Fruit fly (Drosophila melanogaster) whole organism, embryonic: ENCODE measurements around the gene CG5056.

Experiments
- Asciz ChIP-seq: fragments of 200-800 bp; sonication (Bioruptor generic); optimal IDR thresholded peaks from 2 replicates; lab custom pipeline; 2017; ENCODE audit warnings: missing biosample characterization, mild to moderate bottlenecking, missing genetic modification characterization, missing genetic modification reagents
- CG10321 ChIP-seq: fragments of 200-800 bp; sonication (Bioruptor generic); IDR thresholded peaks from 2 replicates; pipeline ENCODE4 v1.3.6; 2022; ENCODE audit warnings: missing biosample characterization, missing genetic modification characterization
- CG11696 ChIP-seq: fragments of 200-800 bp; sonication (Bioruptor generic); IDR thresholded peaks from 2 replicates; pipeline ENCODE4 v1.3.6; 2022; ENCODE audit warnings: missing biosample characterization, missing genetic modification characterization
- CG11723 ChIP-seq: fragments of 200-800 bp; sonication (Bioruptor generic); optimal IDR thresholded peaks from 2 replicates; lab custom pipeline; 2017; ENCODE audit warnings: missing biosample characterization, mild to moderate bottlenecking, missing genetic modification characterization
- CG14014 ChIP-seq: fragments of 200-800 bp; sonication (Bioruptor generic); IDR thresholded peaks from 2 replicates; pipeline ENCODE4 v1.3.6; 2022; ENCODE audit warnings: missing biosample characterization, missing genetic modification characterization
- CG15514 ChIP-seq: fragments of 200-800 bp; sonication (Bioruptor generic); optimal IDR thresholded peaks from 3 replicates; lab custom pipeline; 2017; ENCODE audit warnings: missing biosample characterization, missing genetic modification characterization, mild to moderate bottlenecking, moderate library complexity, missing genetic modification reagents
- CG15696 ChIP-seq: fragments of 200-800 bp; sonication (Bioruptor generic); optimal IDR thresholded peaks from 2 replicates; lab custom pipeline; 2019; ENCODE audit warnings: missing biosample characterization, mild to moderate bottlenecking, missing genetic modification characterization, moderate library complexity
- CG1603 ChIP-seq: fragments of 200-800 bp; sonication (Bioruptor generic); optimal IDR thresholded peaks from 2 replicates; lab custom pipeline; 2019; ENCODE audit warnings: missing biosample characterization, mild to moderate bottlenecking, missing genetic modification characterization, moderate library complexity
- CG16779 ChIP-seq: fragments of 200-800 bp; sonication (Bioruptor generic); IDR thresholded peaks from 2 replicates; pipeline ENCODE4 v1.3.6; 2022; ENCODE audit warnings: missing biosample characterization, missing genetic modification characterization
- CG17568 ChIP-seq: fragments of 200-800 bp; sonication (Bioruptor generic); optimal IDR thresholded peaks from 2 replicates; lab custom pipeline; 2018; ENCODE audit warnings: missing biosample characterization, mild to moderate bottlenecking, missing genetic modification characterization, moderate library complexity
- CG18599 ChIP-seq: fragments of 200-800 bp; sonication (Bioruptor generic); optimal IDR thresholded peaks from 3 replicates; lab custom pipeline; 2017; ENCODE audit warnings: missing biosample characterization, missing genetic modification characterization, mild to moderate bottlenecking, moderate library complexity, missing genetic modification reagents
- CG2199 ChIP-seq: fragments of 200-800 bp; sonication (Bioruptor generic); IDR thresholded peaks from 3 replicates; pipeline ENCODE4 v1.3.6; 2022; ENCODE audit warnings: missing biosample characterization, missing genetic modification characterization
- CG31224 ChIP-seq: fragments of 200-800 bp; sonication (Bioruptor generic); IDR thresholded peaks from 2 replicates; pipeline ENCODE4 v1.3.6; 2022; ENCODE audit warnings: missing biosample characterization, missing genetic modification characterization
- CG34224 ChIP-seq: fragments of 200-800 bp; sonication (Bioruptor generic); IDR thresholded peaks from 3 replicates; pipeline ENCODE4 v1.3.6; 2022; ENCODE audit warnings: missing biosample characterization, missing genetic modification characterization; ENCODE audit not compliant: partially characterized antibody
- CG3995 ChIP-seq: fragments of 200-800 bp; sonication (Bioruptor generic); optimal IDR thresholded peaks from 3 replicates; lab custom pipeline; 2016; ENCODE audit warnings: missing biosample characterization, missing genetic modification characterization
- CG5180 ChIP-seq: fragments of 200-800 bp; sonication (Bioruptor generic); optimal IDR thresholded peaks from 3 replicates; lab custom pipeline; 2017; ENCODE audit warnings: missing biosample characterization, missing genetic modification characterization, mild to moderate bottlenecking, moderate library complexity, missing genetic modification reagents
- CG6254 ChIP-seq: fragments of 200-800 bp; sonication (Bioruptor generic); optimal IDR thresholded peaks from 3 replicates; lab custom pipeline; 2017; ENCODE audit warnings: mild to moderate bottlenecking, missing biosample characterization, missing genetic modification reagents, missing genetic modification characterization
- CG7928 ChIP-seq: fragments of 200-800 bp; sonication (Bioruptor generic); optimal IDR thresholded peaks from 2 replicates; lab custom pipeline; 2017; ENCODE audit warnings: missing biosample characterization, mild to moderate bottlenecking, missing genetic modification characterization
- CG8089 ChIP-seq: fragments of 200-800 bp; sonication (Bioruptor generic); optimal IDR thresholded peaks from 3 replicates; lab custom pipeline; 2016; ENCODE audit warnings: missing biosample characterization, missing genetic modification characterization
- CG9609 ChIP-seq: fragments of 200-800 bp; sonication (Bioruptor generic); optimal IDR thresholded peaks from 3 replicates; lab custom pipeline; 2016; ENCODE audit warnings: missing biosample characterization, missing genetic modification characterization
- CG9797 ChIP-seq: fragments of 200-800 bp; sonication (Bioruptor generic); optimal IDR thresholded peaks from 3 replicates; lab custom pipeline; 2018; ENCODE audit warnings: missing biosample characterization, mild to moderate bottlenecking, missing genetic modification characterization
- Dek ChIP-seq: fragments of 200-800 bp; sonication (Bioruptor generic); optimal IDR thresholded peaks from 3 replicates; lab custom pipeline; 2019; ENCODE audit warnings: missing biosample characterization, mild to moderate bottlenecking, missing genetic modification characterization, moderate library complexity
- Doc3 ChIP-seq: fragments of 200-800 bp; sonication (Bioruptor generic); IDR thresholded peaks from 3 replicates; pipeline ENCODE4 v1.3.6; 2022; ENCODE audit warnings: missing biosample characterization, missing genetic modification characterization; ENCODE audit not compliant: partially characterized antibody
- Dref ChIP-seq: fragments of 200-800 bp; sonication (Bioruptor generic); IDR thresholded peaks from 2 replicates; pipeline ENCODE4 v1.3.6; 2022; ENCODE audit warnings: missing biosample characterization, missing genetic modification characterization
- HLH4C ChIP-seq: fragments of 200-800 bp; sonication (Bioruptor generic); IDR thresholded peaks from 3 replicates; pipeline ENCODE4 v1.3.6; 2022; ENCODE audit warnings: missing biosample characterization, missing genetic modification characterization; ENCODE audit not compliant: partially characterized antibody
- Hr3 ChIP-seq: fragments of 200-800 bp; sonication (Bioruptor generic); optimal IDR thresholded peaks from 3 replicates; lab custom pipeline; 2016; ENCODE audit warnings: missing biosample characterization, missing genetic modification characterization
- Hr78 ChIP-seq, 2 experiments: fragments of 200-800 bp in 1 of 2; fragments of >200 bp in 1 of 2; sonication (Bioruptor generic) in 1 of 2; optimal IDR thresholded peaks; 2 replicates each; lab custom pipeline; 2017 to 2019; ENCODE audit warnings: missing biosample characterization in 2 of 2, missing genetic modification characterization in 2 of 2, mild to moderate bottlenecking in 1 of 2, moderate library complexity in 1 of 2
- Mad ChIP-seq: fragments of 200-800 bp; sonication (Bioruptor generic); optimal IDR thresholded peaks from 2 replicates; lab custom pipeline; 2016; ENCODE audit warnings: missing biosample characterization, missing genetic modification characterization
- NC2α ChIP-seq: fragments of 200-800 bp; sonication (Bioruptor generic); optimal IDR thresholded peaks from 2 replicates; lab custom pipeline; 2016; ENCODE audit warnings: missing biosample characterization, missing genetic modification characterization
- NC2β ChIP-seq: fragments of 200-800 bp; sonication (Bioruptor generic); optimal IDR thresholded peaks from 2 replicates; lab custom pipeline; 2016; ENCODE audit warnings: missing biosample characterization, missing genetic modification characterization
- NFAT ChIP-seq: fragments of 200-800 bp; sonication (Bioruptor generic); IDR thresholded peaks from 2 replicates; pipeline ENCODE4 v1.3.6; 2022; ENCODE audit warnings: missing biosample characterization, missing genetic modification characterization
- Opbp ChIP-seq: fragments of 200-800 bp; sonication (Bioruptor generic); IDR thresholded peaks from 3 replicates; pipeline ENCODE4 v1.3.6; 2022; ENCODE audit warnings: missing biosample characterization, missing genetic modification characterization; ENCODE audit not compliant: partially characterized antibody
- Scr ChIP-seq: fragments of 200-800 bp; sonication (Bioruptor generic); IDR thresholded peaks from 2 replicates; pipeline ENCODE4 v1.3.6; 2022; ENCODE audit warnings: missing biosample characterization, missing genetic modification characterization; ENCODE audit not compliant: partially characterized antibody
- Ssrp ChIP-seq: fragments of 200-800 bp; sonication (Bioruptor generic); optimal IDR thresholded peaks from 2 replicates; lab custom pipeline; 2018; ENCODE audit warnings: missing biosample characterization, mild to moderate bottlenecking, missing genetic modification characterization, moderate library complexity
- Tbp ChIP-seq: fragments of >200 bp; optimal IDR thresholded peaks from 2 replicates; lab custom pipeline; 2018; ENCODE audit warnings: missing biosample characterization, missing genetic modification characterization
- ato ChIP-seq: fragments of 200-800 bp; sonication (Bioruptor generic); IDR thresholded peaks from 2 replicates; pipeline ENCODE4 v1.3.6; 2022; ENCODE audit warnings: missing biosample characterization, missing genetic modification characterization; ENCODE audit not compliant: partially characterized antibody
- bbx ChIP-seq: fragments of 200-800 bp; sonication (Bioruptor generic); IDR thresholded peaks from 2 replicates; pipeline ENCODE4 v1.3.6; 2022; ENCODE audit warnings: missing biosample characterization, missing genetic modification characterization; ENCODE audit not compliant: partially characterized antibody
- corto ChIP-seq: fragments of 200-800 bp; sonication (Bioruptor generic); optimal IDR thresholded peaks from 2 replicates; lab custom pipeline; 2016; ENCODE audit warnings: missing biosample characterization, mild to moderate bottlenecking, missing genetic modification characterization, moderate library complexity
- crp ChIP-seq, 2 experiments: fragments of 200-800 bp; sonication (Bioruptor generic); optimal IDR thresholded peaks; 2 replicates in 1 of 2; 3 replicates in 1 of 2; lab custom pipeline; 2017; ENCODE audit warnings: missing biosample characterization in 2 of 2, missing genetic modification characterization in 2 of 2, mild to moderate bottlenecking in 1 of 2, moderate library complexity in 1 of 2
- fu2 ChIP-seq: fragments of 200-800 bp; sonication (Bioruptor generic); optimal IDR thresholded peaks from 2 replicates; lab custom pipeline; 2016; ENCODE audit warnings: missing biosample characterization, missing genetic modification characterization
- grau ChIP-seq: fragments of 200-800 bp; optimal IDR thresholded peaks from 3 replicates; lab custom pipeline; 2019; ENCODE audit warnings: missing biosample characterization, mild to moderate bottlenecking, missing genetic modification characterization, moderate library complexity
- ind ChIP-seq: fragments of 200-800 bp; sonication (Bioruptor generic); optimal IDR thresholded peaks from 3 replicates; lab custom pipeline; 2016; ENCODE audit warnings: missing biosample characterization, missing genetic modification characterization
- jumu ChIP-seq: fragments of 200-800 bp; sonication (Bioruptor generic); optimal IDR thresholded peaks from 3 replicates; lab custom pipeline; 2016; ENCODE audit warnings: missing biosample characterization, missing genetic modification characterization
- knrl ChIP-seq: fragments of 200-800 bp; sonication (Bioruptor generic); IDR thresholded peaks from 3 replicates; pipeline ENCODE4 v1.3.6; 2022; ENCODE audit warnings: missing biosample characterization, missing genetic modification characterization; ENCODE audit not compliant: partially characterized antibody
- nmo ChIP-seq: fragments of 200-800 bp; sonication (Bioruptor generic); optimal IDR thresholded peaks from 2 replicates; lab custom pipeline; 2018; ENCODE audit warnings: missing biosample characterization, mild to moderate bottlenecking, missing genetic modification characterization, moderate library complexity
- phol ChIP-seq: fragments of 200-800 bp; sonication (Bioruptor generic); optimal IDR thresholded peaks from 3 replicates; lab custom pipeline; 2018; ENCODE audit warnings: missing biosample characterization, mild to moderate bottlenecking, missing genetic modification characterization, moderate library complexity
- ranshi ChIP-seq: fragments of 200-800 bp; sonication (Bioruptor generic); IDR thresholded peaks from 2 replicates; pipeline ENCODE4 v1.3.6; 2022; ENCODE audit warnings: missing biosample characterization, missing genetic modification characterization
- sug ChIP-seq: fragments of 200-800 bp; optimal IDR thresholded peaks from 2 replicates; lab custom pipeline; 2019; ENCODE audit warnings: missing biosample characterization, mild to moderate bottlenecking, missing genetic modification characterization, moderate library complexity
- wek ChIP-seq: fragments of 200-800 bp; sonication (Bioruptor generic); optimal IDR thresholded peaks from 3 replicates; lab custom pipeline; 2018; ENCODE audit warnings: missing biosample characterization, mild to moderate bottlenecking, missing genetic modification characterization, moderate library complexity

The CG5056 gene

dm6 chr2L:10342471-10342870, 24.0 kb upstream of the CG5056 start, which contains the start of gene Sps2 (continued):
- TF ChIP-seq ato (GFP tag; lab: Robert Waterston, UW), result peak; percentile 51; the same call in 1 of the 2 replicates
- no peak for TF ChIP-seq Hr3 (GFP tag; lab: Kevin White, UChicago)
- no peak for TF ChIP-seq ind
- TF ChIP-seq NC2α (GFP tag; lab: Kevin White, UChicago), result no peak
- TF ChIP-seq Asciz (GFP tag; lab: Kevin White, UChicago), result no peak
- peak; percentile 78 for TF ChIP-seq Doc3 (GFP tag; lab: Robert Waterston, UW)
- no peak for TF ChIP-seq CG11723 (GFP tag; lab: Kevin White, UChicago)
- peak; percentile 35 for TF ChIP-seq sug (tag; lab: Kevin White, UChicago)
- no peak for TF ChIP-seq jumu (GFP tag; lab: Kevin White, UChicago)
- peak; percentile 82 for TF ChIP-seq Scr (GFP tag; lab: Robert Waterston, UW)
- TF ChIP-seq CG34224 (GFP tag; lab: Robert Waterston, UW), result peak; percentile 80
- no peak for TF ChIP-seq CG8089 (GFP tag; lab: Kevin White, UChicago)
- TF ChIP-seq CG15514 (GFP tag; lab: Kevin White, UChicago), result peak; percentile 51
- TF ChIP-seq nmo (GFP tag; lab: Kevin White, UChicago), result peak; percentile 29
- peak; percentile 42 for TF ChIP-seq phol (tag; lab: Kevin White, UChicago)
- TF ChIP-seq Ssrp, result no peak
- TF ChIP-seq CG31224 (GFP tag; lab: Robert Waterston, UW), result no peak
- no peak; the same call in 1 of the 2 replicates for TF ChIP-seq NFAT (GFP tag; lab: Robert Waterston, UW)
- TF ChIP-seq Mad, result no peak
- TF ChIP-seq CG10321 (GFP tag; lab: Robert Waterston, UW), result no peak
- TF ChIP-seq Dek, result peak; percentile 17
- TF ChIP-seq Opbp (GFP tag; lab: Robert Waterston, UW), result peak; percentile 83
- TF ChIP-seq Tbp (GFP tag; lab: Kevin White, UChicago), result no peak
- no peak for TF ChIP-seq CG6254 (GFP tag; lab: Kevin White, UChicago)
- no peak for TF ChIP-seq CG5180
- TF ChIP-seq NC2β, result no peak
- peak; percentile 26 for TF ChIP-seq grau (tag; lab: Kevin White, UChicago)
- no peak for TF ChIP-seq CG16779 (GFP tag; lab: Robert Waterston, UW)

dm6 chr2L:10344029-10344606, 22.4 kb upstream of the CG5056 start, which contains the start of gene Frmd5:
Gene Frmd5, plus strand, starts transcription at chr2L:10344442.
- TF ChIP-seq CG15696, result no peak
- peak; percentile 62 for TF ChIP-seq HLH4C (GFP tag; lab: Robert Waterston, UW)
- no peak for TF ChIP-seq CG11696 (GFP tag; lab: Robert Waterston, UW)
- TF ChIP-seq CG1603 (tag; lab: Kevin White, UChicago), result peak; percentile 5
- TF ChIP-seq CG17568 (GFP tag; lab: Kevin White, UChicago), result no peak
- no peak for TF ChIP-seq CG3995 (GFP tag; lab: Kevin White, UChicago)
- peak; percentile 37; the same call in 1 of the 2 replicates for TF ChIP-seq bbx (GFP tag; lab: Robert Waterston, UW)
- TF ChIP-seq wek (GFP tag; lab: Kevin White, UChicago), result peak; percentile 91
- TF ChIP-seq crp (GFP tag; optimal IDR thresholded peaks at IDR 0.05; lab: Kevin White, UChicago), result peak in 1 of 2 experiments; percentile 54
- TF ChIP-seq CG14014 (GFP tag; lab: Robert Waterston, UW), result no peak
- TF ChIP-seq CG7928, result no peak
- TF ChIP-seq Hr78 (GFP tag; optimal IDR thresholded peaks at IDR 0.05; lab: Kevin White, UChicago), result no peak
- no peak for TF ChIP-seq fu2 (GFP tag; lab: Kevin White, UChicago)
- TF ChIP-seq CG9609 (GFP tag; lab: Kevin White, UChicago), result no peak
- TF ChIP-seq CG2199, result no peak
- no peak for TF ChIP-seq ranshi
- TF ChIP-seq knrl (GFP tag; lab: Robert Waterston, UW), result 0 out of 3 replicates have a peak, but pooled peaks have one; percentile 25
- TF ChIP-seq Dref, result peak; percentile 34
- TF ChIP-seq corto (GFP tag; lab: Kevin White, UChicago), result no peak
- no peak for TF ChIP-seq CG18599 (GFP tag; lab: Kevin White, UChicago)
- no peak for TF ChIP-seq CG9797 (GFP tag; lab: Kevin White, UChicago)
